Worm (Caenorhabditis elegans) whole organism, early embryonic: Measurements from ENCODE around the gene bca-2.

ENCODE experiments used
- aly-1 ChIP-seq: sonication (generic microtip); optimal IDR thresholded peaks from 2 replicates; lab custom pipeline; 2016; ENCODE audit warnings: missing genetic modification characterization, missing compliant biosample characterization
- ama-1 ChIP-seq: fragments of 150-350 bp; optimal IDR thresholded peaks from 2 replicates; lab custom pipeline; 2014
- ets-7 ChIP-seq: sonication (generic microtip); optimal IDR thresholded peaks from 2 replicates; lab custom pipeline; 2016; ENCODE audit warnings: missing genotype, missing genetic modification characterization, missing compliant biosample characterization
- flt-1 ChIP-seq: fragments of 200-800 bp; sonication (Bioruptor generic); IDR thresholded peaks from 2 replicates; pipeline ENCODE4 v1.3.6; 2022; ENCODE audit warnings: missing genetic modification characterization, missing compliant biosample characterization
- hmg-4 ChIP-seq: fragments of 200-800 bp; sonication (Bioruptor generic); optimal IDR thresholded peaks from 2 replicates; lab custom pipeline; 2018; ENCODE audit warnings: mild to moderate bottlenecking, missing genetic modification characterization, missing compliant biosample characterization
- sea-1 ChIP-seq: fragments of 200-800 bp; sonication (Bioruptor generic); conservative IDR thresholded peaks from 2 replicates; pipeline ENCODE4 v1.3.6; 2022; ENCODE audit warnings: missing genetic modification characterization, missing compliant biosample characterization
- tra-4 ChIP-seq: sonication (generic microtip); optimal IDR thresholded peaks from 2 replicates; lab custom pipeline; 2017; ENCODE audit warnings: missing genetic modification characterization, missing compliant biosample characterization

DNA sequence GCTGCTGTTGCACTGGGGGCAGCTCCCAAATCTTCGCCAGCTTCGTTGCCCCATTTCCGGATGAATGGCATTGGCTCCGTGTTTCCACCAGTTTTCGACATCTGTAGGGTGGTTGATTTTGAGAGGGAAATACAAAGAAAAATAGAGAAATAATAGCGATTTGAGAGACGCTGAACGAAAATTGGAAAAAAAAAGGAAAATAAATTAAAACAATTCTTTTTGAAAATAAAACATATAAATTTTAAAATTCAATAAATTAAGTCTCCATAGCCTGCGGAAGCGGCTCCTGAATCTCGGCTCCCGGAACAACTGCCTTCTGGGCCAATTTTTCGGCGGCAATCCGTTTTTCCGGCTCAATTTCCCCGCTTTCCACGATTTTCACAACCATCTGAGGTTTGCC, 10.8 kb upstream of the bca-2 start, which contains the start of gene sfa-1:
- TF ChIP-seq ets-7 (tag; lab: Kevin White, UChicago) = no peak
- no peak for TF ChIP-seq flt-1 (GFP tag; lab: Robert Waterston, UW)
- TF ChIP-seq sea-1 (GFP tag; lab: Robert Waterston, UW) = no peak
- no peak for TF ChIP-seq ama-1 (lab: Kevin White, UChicago)
- TF ChIP-seq tra-4 (tag; lab: Kevin White, UChicago) = no peak
- no peak for TF ChIP-seq hmg-4 (GFP tag; lab: Kevin White, UChicago)
- TF ChIP-seq aly-1 = no peak
